Fruit fly (Drosophila melanogaster): Measurements from ENCODE around the gene Cpr64Aa.

Gene Cpr64Aa

DNA sequence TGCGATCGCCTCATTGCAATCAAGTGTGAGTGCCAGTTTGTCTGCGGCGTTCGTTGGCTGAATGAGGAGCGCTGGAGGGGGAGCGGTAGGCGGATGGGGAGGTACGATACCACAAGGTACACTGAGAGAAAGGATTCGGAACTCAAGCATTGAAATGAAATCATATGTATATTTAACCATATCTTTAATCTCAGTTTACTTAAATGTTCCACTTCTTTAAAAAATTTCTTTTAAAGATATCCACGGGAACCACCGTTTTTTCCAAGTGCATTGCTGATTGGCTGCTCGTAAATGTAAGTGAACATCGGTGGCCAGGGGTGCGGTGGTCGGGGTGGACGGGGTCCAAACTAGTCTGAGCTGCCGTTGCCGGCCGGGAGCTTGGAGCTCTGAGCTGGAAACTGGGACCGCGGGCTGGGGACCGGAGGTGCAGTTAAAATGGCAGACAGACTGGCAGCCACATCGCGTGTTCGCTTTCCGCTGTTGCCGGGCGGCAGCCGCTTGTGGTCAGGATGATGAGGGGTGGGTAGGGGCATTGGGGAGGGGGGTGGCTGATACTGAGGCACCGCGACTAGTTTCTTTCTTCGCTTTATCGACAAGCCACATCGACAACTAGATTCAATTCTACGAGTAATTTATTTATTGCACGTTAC is 19.3 kb upstream of the Cpr64Aa start (continued):
- TF ChIP-seq CG12104 (GFP tag; optimal IDR thresholded peaks at IDR 0.05) (peak; percentile 84), Rx (GFP tag; IDR thresholded peaks at IDR 0.05) (peak; percentile 96), exex (tag; optimal IDR thresholded peaks at IDR 0.05) (peak; percentile 51), sqz (GFP tag; optimal IDR thresholded peaks at IDR 0.05) (peak; percentile 92), NfI (GFP tag; optimal IDR thresholded peaks at IDR 0.05) (peak; percentile 96), CG2116 (GFP tag; optimal IDR thresholded peaks at IDR 0.05) (peak; percentile 67), Hmr (GFP tag; optimal IDR thresholded peaks at IDR 0.05) (peak; percentile 90), CG16779 (GFP tag; IDR thresholded peaks at IDR 0.05) (peak; percentile 78; the same call in 1 of the 2 replicates), CG11456 (GFP tag; IDR thresholded peaks at IDR 0.05) (peak; percentile 93), CG31224 (GFP tag; IDR thresholded peaks at IDR 0.05) (peak; percentile 82), mld (GFP tag; IDR thresholded peaks at IDR 0.05; ENCODE audit: partially characterized antibody) (no peak), fu2 (GFP tag; optimal IDR thresholded peaks at IDR 0.05) (peak; percentile 84), schlank (tag; optimal IDR thresholded peaks at IDR 0.05) (peak; percentile 71), Adf1 (GFP tag; IDR thresholded peaks at IDR 0.05) (peak; percentile 52), Dfd (GFP tag; optimal IDR thresholded peaks at IDR 0.05) (no peak), rib (GFP tag; IDR thresholded peaks at IDR 0.05) (peak; percentile 79), Neu2 (GFP tag; optimal IDR thresholded peaks at IDR 0.05; ENCODE audit: borderline replicate concordance) (peak; percentile 23), CG13424 (tag; optimal IDR thresholded peaks at IDR 0.05) (peak; percentile 98), BtbVII (GFP tag; optimal IDR thresholded peaks at IDR 0.05) (peak; percentile 90), CG6272 (GFP tag; IDR thresholded peaks at IDR 0.05) (peak; percentile 92), cwo (GFP tag; optimal IDR thresholded peaks at IDR 0.05) (peak; percentile 85), org-1 (GFP tag; optimal IDR thresholded peaks at IDR 0.05) (peak; percentile 95), CG15696 (tag; optimal IDR thresholded peaks at IDR 0.05) (peak; percentile 87), Eip74EF (GFP tag; optimal IDR thresholded peaks at IDR 0.05) (peak in 1 of 2 experiments; percentile 91), CG15011 (GFP tag; optimal IDR thresholded peaks at IDR 0.05) (peak; percentile 84), btn (GFP tag; optimal IDR thresholded peaks at IDR 0.05) (peak; percentile 97), amos (GFP tag; IDR thresholded peaks at IDR 0.05; ENCODE audit: partially characterized antibody) (no peak), CG12391 (tag; optimal IDR thresholded peaks at IDR 0.05) (peak; percentile 98), CrebB (tag; optimal IDR thresholded peaks at IDR 0.05) (peak; percentile 93), fd3F (GFP tag; optimal IDR thresholded peaks at IDR 0.05) (peak; percentile 84), NC2α (GFP tag; optimal IDR thresholded peaks at IDR 0.05) (peak; percentile 94), CG2712 (tag; optimal IDR thresholded peaks at IDR 0.05) (peak; percentile 98), yki (optimal IDR thresholded peaks at IDR 0.05) (no peak), Ets65A (GFP tag) (peak; percentile 99), disco-r (GFP tag; optimal IDR thresholded peaks at IDR 0.05) (peak; percentile 87), Atf-2 (GFP tag; optimal IDR thresholded peaks at IDR 0.05) (peak; percentile 89), Hr39 (optimal IDR thresholded peaks at IDR 0.05) (no peak), nau (GFP tag; optimal IDR thresholded peaks at IDR 0.05) (peak; percentile 94), CG30403 (GFP tag; optimal IDR thresholded peaks at IDR 0.05) (peak; percentile 95), Taf1 (GFP tag; IDR thresholded peaks at IDR 0.05) (peak; percentile 81), ttk (GFP tag; IDR thresholded peaks at IDR 0.05) (peak; percentile 98), repo (GFP tag; optimal IDR thresholded peaks at IDR 0.05) (peak; percentile 88), luna (GFP tag; optimal IDR thresholded peaks at IDR 0.05) (no peak), gcm (GFP tag; optimal IDR thresholded peaks at IDR 0.05) (peak; percentile 96), CG10959 (GFP tag; IDR thresholded peaks at IDR 0.05) (peak; percentile 94), Kr (GFP tag; optimal IDR thresholded peaks at IDR 0.05) (peak; percentile 39), CG8290 (GFP tag; optimal IDR thresholded peaks at IDR 0.05) (peak; percentile 94), CG8290 (tag; optimal IDR thresholded peaks at IDR 0.05) (peak; percentile 83 to 97), Pdp1 (GFP tag; optimal IDR thresholded peaks at IDR 0.05) (peak; percentile 94), CG4854 (GFP tag; optimal IDR thresholded peaks at IDR 0.05) (peak; percentile 87)

Measured in whole organism, embryonic.